Worm (Caenorhabditis elegans) whole organism, midembryonic: ENCODE data around the gene lgmn-1.

ENCODE experiments used
- flt-1 ChIP-seq: fragments of 200-800 bp; sonication (Bioruptor generic); IDR thresholded peaks from 2 replicates; pipeline ENCODE4 v1.3.6; 2022; ENCODE audit warnings: missing genetic modification characterization, missing compliant biosample characterization
- ref-1 ChIP-seq: fragments of 200-800 bp; sonication (Bioruptor generic); conservative IDR thresholded peaks from 2 replicates; pipeline ENCODE4 v1.3.6; 2022; ENCODE audit warnings: missing genetic modification reagents, missing genetic modification characterization, missing compliant biosample characterization
- tab-1 ChIP-seq: fragments of 200-800 bp; sonication (Bioruptor generic); IDR thresholded peaks from 2 replicates; pipeline ENCODE4 v1.3.6; 2022; ENCODE audit warnings: missing genetic modification characterization, missing compliant biosample characterization
- ztf-29 ChIP-seq: fragments of 200-800 bp; sonication (Bioruptor generic); IDR thresholded peaks from 2 replicates; pipeline ENCODE4 v1.3.6; 2022; ENCODE audit warnings: missing genetic modification reagents, missing genetic modification characterization, missing compliant biosample characterization

DNA sequence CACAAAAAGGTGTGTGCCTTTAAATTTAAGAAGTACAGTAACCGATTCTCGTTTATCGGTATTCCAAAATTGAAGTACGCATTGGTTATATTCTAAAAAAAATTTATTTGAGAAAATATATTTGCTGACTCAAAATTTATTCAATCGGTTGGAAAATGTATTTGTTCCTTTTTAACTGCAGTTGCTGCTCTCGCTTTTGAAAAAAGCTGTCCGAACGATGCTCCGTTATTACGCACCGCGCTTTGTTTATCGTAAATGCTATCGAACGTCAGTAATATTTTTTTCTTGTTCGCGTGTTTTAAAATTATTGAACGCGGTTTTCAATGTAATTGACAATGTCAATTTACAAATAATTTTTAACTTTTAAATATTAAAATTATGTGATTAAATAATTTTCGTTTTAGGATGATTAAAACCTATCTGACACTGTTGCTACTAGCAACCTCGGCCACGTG is 47.5 kb downstream of the lgmn-1 start, which contains the start of gene sel-1:
- TF ChIP-seq ztf-29 (GFP tag; lab: Robert Waterston, UW) (no peak), tab-1 (GFP tag; lab: Robert Waterston, UW) (no peak), flt-1 (no peak), ref-1 (no peak)
